Worm (Caenorhabditis elegans) whole organism, L4 larva: Measurements from ENCODE around the gene srh-171.

Experiments used
- ama-1 ChIP-seq: fragments of 150-350 bp; optimal IDR thresholded peaks from 2 replicates; lab custom pipeline; 2014; ENCODE audit warnings: inconsistent platforms, mixed read lengths
- ceh-32 ChIP-seq: sonication (generic microtip); optimal IDR thresholded peaks from 2 replicates; lab custom pipeline; 2016; ENCODE audit warnings: mild to moderate bottlenecking, missing genetic modification characterization, missing compliant biosample characterization; ENCODE audit not compliant: poor library complexity
- fos-1 ChIP-seq: fragments of 150-350 bp; optimal IDR thresholded peaks from 2 replicates; lab custom pipeline; 2014; ENCODE audit warnings: missing biosample characterization, missing genetic modification characterization
- gei-8 ChIP-seq: fragments of 200-800 bp; sonication (Bioruptor generic); optimal IDR thresholded peaks from 2 replicates; lab custom pipeline; 2018; ENCODE audit warnings: mild to moderate bottlenecking, missing genetic modification characterization, missing compliant biosample characterization
- jun-1 ChIP-seq: fragments of 150-350 bp; optimal IDR thresholded peaks from 2 replicates; lab custom pipeline; 2014; ENCODE audit warnings: missing biosample characterization, missing genetic modification reagents, missing genetic modification characterization
- lim-7 ChIP-seq: fragments of 200-800 bp; sonication (Bioruptor generic); IDR thresholded peaks from 2 replicates; pipeline ENCODE4 v1.3.6; 2022; ENCODE audit warnings: missing genetic modification characterization, missing compliant biosample characterization
- lin-15B ChIP-seq: fragments of 150-350 bp; sonication (generic microtip); optimal IDR thresholded peaks from 3 replicates; lab custom pipeline; 2014; ENCODE audit warnings: missing biosample characterization, missing genetic modification characterization
- lin-38 ChIP-seq: fragments of 200-800 bp; sonication (Bioruptor generic); IDR thresholded peaks from 2 replicates; pipeline ENCODE4 v1.3.6; 2022; ENCODE audit warnings: missing genetic modification reagents, missing genetic modification characterization, missing compliant biosample characterization
- lsy-2 ChIP-seq, 2 experiments: fragments of 150-350 bp in 1 of 2; sonication (generic microtip) in 1 of 2; optimal IDR thresholded peaks; 2 replicates each; lab custom pipeline; 2014 to 2017; ENCODE audit warnings: missing biosample characterization in 2 of 2, missing genetic modification characterization in 2 of 2
- mdl-1 ChIP-seq, 2 experiments: fragments of 150-350 bp in 1 of 2; sonication (generic microtip) in 1 of 2; optimal IDR thresholded peaks; 2 replicates each; lab custom pipeline; 2014 to 2017; ENCODE audit warnings: missing biosample characterization in 2 of 2, missing genetic modification characterization in 2 of 2
- nhr-6 ChIP-seq: fragments of 150-350 bp; optimal IDR thresholded peaks from 2 replicates; lab custom pipeline; 2014; ENCODE audit warnings: missing biosample characterization, missing genetic modification characterization
- nhr-77 ChIP-seq: fragments of 150-350 bp; optimal IDR thresholded peaks from 2 replicates; lab custom pipeline; 2014; ENCODE audit warnings: missing biosample characterization, missing genetic modification characterization
- snpc-4 ChIP-seq: fragments of 150-350 bp; optimal IDR thresholded peaks from 2 replicates; lab custom pipeline; 2014; ENCODE audit warnings: missing biosample characterization, missing genetic modification characterization
- unc-62 ChIP-seq, 3 experiments: fragments of 150-350 bp in 1 of 3; sonication (generic microtip); optimal IDR thresholded peaks in 2 of 3; peaks in 1 of 3; 1 replicate in 1 of 3; 2 replicates in 2 of 3; lab custom pipeline; 2014 to 2017; ENCODE audit warnings: missing biosample characterization in 3 of 3, missing genetic modification characterization in 3 of 3, missing genetic modification reagents in 3 of 3, missing genotype in 1 of 3

- TF ChIP-seq snpc-4 (tag; lab: Kevin White, UChicago), result no peak
- no peak for TF ChIP-seq jun-1 (tag; lab: Kevin White, UChicago)
- TF ChIP-seq lin-15B (tag; lab: Kevin White, UChicago), result no peak
- no peak for TF ChIP-seq lin-38 (GFP tag; lab: Robert Waterston, UW)
- TF ChIP-seq ceh-32 (tag; lab: Kevin White, UChicago), result no peak
- TF ChIP-seq unc-62 (GFP tag; optimal IDR thresholded peaks at IDR 0.05 in 1 of 2; lab: Kevin White, UChicago), result no peak
- no peak for TF ChIP-seq unc-62 (tag; optimal IDR thresholded peaks at IDR 0.05; lab: Kevin White, UChicago)
- TF ChIP-seq gei-8 (GFP tag; lab: Kevin White, UChicago), result no peak
- no peak for TF ChIP-seq ama-1
- TF ChIP-seq mdl-1 (tag; optimal IDR thresholded peaks at IDR 0.05; lab: Kevin White, UChicago), result no peak
- TF ChIP-seq nhr-6, result no peak
- no peak for TF ChIP-seq lim-7 (GFP tag; lab: Robert Waterston, UW)
- TF ChIP-seq lsy-2 (tag; optimal IDR thresholded peaks at IDR 0.05; lab: Kevin White, UChicago), result no peak
- no peak for TF ChIP-seq fos-1 (tag; lab: Kevin White, UChicago)
- no peak for TF ChIP-seq nhr-77 (tag; lab: Kevin White, UChicago)
Measured at ce11 chrV:19978220-19978619, 12.7 kb downstream of the srh-171 start, which contains the start of gene srh-183.
